Fruit fly (Drosophila melanogaster) whole organism, adult: Measurements from ENCODE around the gene fy.
A peak's percentile ranks its signal among the peaks of the same experiment; 100 is the strongest.

Source experiments
- CG11617 ChIP-seq: fragments of 200-800 bp; sonication (Bioruptor generic); optimal IDR thresholded peaks from 2 replicates; lab custom pipeline; 2017; ENCODE audit warnings: mild to moderate bottlenecking, missing biosample characterization, missing genetic modification reagents, missing genetic modification characterization
- CG12768 ChIP-seq: fragments of 200-800 bp; sonication (Bioruptor generic); optimal IDR thresholded peaks from 2 replicates; lab custom pipeline; 2017; ENCODE audit warnings: missing biosample characterization, missing genetic modification characterization, mild to moderate bottlenecking, moderate library complexity, missing genetic modification reagents
- CG14711 ChIP-seq: fragments of 200-800 bp; sonication (Bioruptor generic); optimal IDR thresholded peaks from 2 replicates; lab custom pipeline; 2018; ENCODE audit warnings: missing biosample characterization, mild to moderate bottlenecking, missing genetic modification characterization, moderate library complexity
- CG1620 ChIP-seq: fragments of 200-800 bp; sonication (Bioruptor generic); optimal IDR thresholded peaks from 2 replicates; lab custom pipeline; 2016; ENCODE audit warnings: missing biosample characterization, missing genetic modification characterization
- CG33017 ChIP-seq: fragments of 200-800 bp; sonication (Bioruptor generic); optimal IDR thresholded peaks from 2 replicates; lab custom pipeline; 2018; ENCODE audit warnings: missing biosample characterization, mild to moderate bottlenecking, missing genetic modification characterization, moderate library complexity
- CG5204 ChIP-seq: fragments of 200-800 bp; sonication (Bioruptor generic); optimal IDR thresholded peaks from 2 replicates; lab custom pipeline; 2016; ENCODE audit warnings: missing biosample characterization, missing genetic modification characterization
- CG7045 ChIP-seq: fragments of 200-800 bp; sonication (Bioruptor generic); optimal IDR thresholded peaks from 2 replicates; lab custom pipeline; 2017; ENCODE audit warnings: missing biosample characterization, mild to moderate bottlenecking, missing genetic modification characterization
- CG7101 ChIP-seq: fragments of 200-800 bp; sonication (Bioruptor generic); optimal IDR thresholded peaks from 2 replicates; lab custom pipeline; 2018; ENCODE audit warnings: missing biosample characterization, mild to moderate bottlenecking, missing genetic modification characterization, moderate library complexity
- Clk ChIP-seq: fragments of 200-800 bp; sonication (Bioruptor generic); optimal IDR thresholded peaks from 2 replicates; lab custom pipeline; 2017; ENCODE audit warnings: missing biosample characterization, missing genetic modification characterization
- Crg-1 ChIP-seq: fragments of 200-800 bp; sonication (Bioruptor generic); optimal IDR thresholded peaks from 2 replicates; lab custom pipeline; 2016; ENCODE audit warnings: missing biosample characterization, missing genetic modification characterization
- Hr96 ChIP-seq: fragments of 200-800 bp; sonication (Bioruptor generic); optimal IDR thresholded peaks from 2 replicates; lab custom pipeline; 2016; ENCODE audit warnings: missing biosample characterization, missing genetic modification characterization
- Mnt ChIP-seq: fragments of 200-800 bp; sonication (Bioruptor generic); optimal IDR thresholded peaks from 2 replicates; lab custom pipeline; 2016; ENCODE audit warnings: missing biosample characterization, mild to moderate bottlenecking, missing genetic modification characterization
- bab1 ChIP-seq: fragments of 200-800 bp; sonication (Bioruptor generic); optimal IDR thresholded peaks from 3 replicates; lab custom pipeline; 2019; ENCODE audit warnings: missing biosample characterization, mild to moderate bottlenecking, missing genetic modification characterization, moderate library complexity
- cic ChIP-seq: fragments of 200-800 bp; sonication (Bioruptor generic); optimal IDR thresholded peaks from 2 replicates; lab custom pipeline; 2017; ENCODE audit warnings: missing biosample characterization, mild to moderate bottlenecking, missing genetic modification characterization, moderate library complexity
- cnc ChIP-seq, 2 experiments: fragments of >200 bp; optimal IDR thresholded peaks; 2 replicates each; lab custom pipeline; 2017
- kay ChIP-seq: fragments of 200-800 bp; sonication (Bioruptor generic); peaks from one replicate; lab custom pipeline; 2016; ENCODE audit warnings: missing biosample characterization, missing genetic modification characterization, borderline replicate concordance
- ovo ChIP-seq: fragments of 200-800 bp; sonication (Bioruptor generic); optimal IDR thresholded peaks from 2 replicates; lab custom pipeline; 2016; ENCODE audit warnings: missing biosample characterization, missing genetic modification characterization
- pad ChIP-seq: fragments of 200-800 bp; sonication (Bioruptor generic); optimal IDR thresholded peaks from 3 replicates; lab custom pipeline; 2017; ENCODE audit warnings: missing biosample characterization, missing genetic modification characterization, mild to moderate bottlenecking, moderate library complexity, missing genetic modification reagents
- tj ChIP-seq: fragments of 200-800 bp; sonication (Bioruptor generic); optimal IDR thresholded peaks from 3 replicates; lab custom pipeline; 2017; ENCODE audit warnings: missing biosample characterization, mild to moderate bottlenecking, missing genetic modification characterization, moderate library complexity
- toe ChIP-seq: fragments of 200-800 bp; sonication (Bioruptor generic); optimal IDR thresholded peaks from 2 replicates; lab custom pipeline; 2016; ENCODE audit warnings: missing biosample characterization, missing genetic modification characterization

fy gene

dm6 chr2L:8362955-8363285, 40.2 kb downstream of the fy start:
- TF ChIP-seq CG12768 (GFP tag; lab: Kevin White, UChicago) (no peak), CG33017 (tag; lab: Kevin White, UChicago) (no peak), CG11617 (GFP tag; lab: Kevin White, UChicago) (peak; percentile 48), pad (GFP tag; lab: Kevin White, UChicago) (peak; percentile 6)

- TF ChIP-seq Clk (peak; percentile 54), Hr96 (GFP tag; lab: Kevin White, UChicago) (peak; percentile 85), CG7045 (peak; percentile 69), tj (GFP tag; lab: Kevin White, UChicago) (no peak), ovo (peak; percentile 24), bab1 (GFP tag; lab: Kevin White, UChicago) (peak; percentile 66), CG14711 (tag; lab: Kevin White, UChicago) (peak; percentile 60), Crg-1 (GFP tag; lab: Kevin White, UChicago) (peak; percentile 62), CG33017 (tag; lab: Kevin White, UChicago) (peak; percentile 39), pad (GFP tag; lab: Kevin White, UChicago) (peak; percentile 54), CG5204 (peak; percentile 65), kay (GFP tag; lab: Kevin White, UChicago) (peak; percentile 72), CG11617 (GFP tag; lab: Kevin White, UChicago) (peak; percentile 81), CG7101 (peak; percentile 79), CG1620 (GFP tag; lab: Kevin White, UChicago) (peak; percentile 64), CG12768 (GFP tag; lab: Kevin White, UChicago) (peak; percentile 73), cic (GFP tag; lab: Kevin White, UChicago) (peak; percentile 76), cnc (optimal IDR thresholded peaks at IDR 0.05; lab: Kevin White, UChicago) (no peak), toe (GFP tag; lab: Kevin White, UChicago) (peak; percentile 69), Mnt (GFP tag; lab: Kevin White, UChicago) (peak; percentile 82)
Observed at dm6 chr2L:8362273-8362954, 40.7 kb downstream of the fy start, which contains the start of gene CG7627. Gene CG7627 (minus strand): TSS chr2L:8362469.

DNA sequence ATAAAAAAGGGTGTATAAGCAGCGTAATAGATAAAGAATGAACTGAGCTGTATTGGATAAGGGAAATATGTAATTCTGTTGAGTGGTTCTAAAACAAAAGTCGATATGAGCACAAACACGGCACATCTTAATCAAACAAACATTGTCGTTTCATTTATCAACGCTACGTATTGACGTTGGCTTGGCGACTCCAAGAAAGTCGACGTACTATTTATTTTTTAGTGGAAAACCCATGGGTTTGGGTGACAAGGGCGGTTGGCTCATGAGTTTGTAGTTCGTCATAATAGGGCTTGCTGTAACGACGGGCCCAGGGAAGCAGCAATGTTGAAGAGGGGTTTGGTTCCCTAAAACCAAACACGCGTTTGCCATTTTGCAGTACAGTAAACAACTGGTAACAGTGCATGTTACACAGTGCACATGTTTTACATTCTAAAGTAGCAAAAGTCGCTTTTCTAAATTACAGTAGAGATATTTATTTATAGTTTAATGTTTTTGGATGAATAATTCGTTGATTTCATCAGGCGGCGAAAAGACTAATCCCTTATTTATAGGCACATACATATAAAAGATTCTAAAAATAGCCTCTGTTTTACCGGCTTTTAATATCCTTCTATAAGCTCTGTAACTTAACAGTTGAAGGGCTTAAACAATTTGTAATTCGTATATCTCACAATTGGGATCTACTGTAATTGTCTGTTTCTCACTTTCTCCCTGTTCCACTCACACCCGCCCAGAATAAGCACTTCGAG, 41.7 kb downstream of the fy start:
- TF ChIP-seq CG12768 (GFP tag; lab: Kevin White, UChicago) = peak; percentile 12
- peak; percentile 3 for TF ChIP-seq Hr96 (GFP tag; lab: Kevin White, UChicago)
- TF ChIP-seq CG33017 (tag; lab: Kevin White, UChicago) = peak; percentile 34
- peak; percentile 49 for TF ChIP-seq CG5204
- no peak for TF ChIP-seq cnc (optimal IDR thresholded peaks at IDR 0.05; lab: Kevin White, UChicago)
- TF ChIP-seq kay (GFP tag; lab: Kevin White, UChicago) = no peak
- TF ChIP-seq CG7101 = peak; percentile 64
- TF ChIP-seq pad (GFP tag; lab: Kevin White, UChicago) = peak; percentile 75
- TF ChIP-seq CG7045 = peak; percentile 21
- TF ChIP-seq CG14711 (tag; lab: Kevin White, UChicago) = peak; percentile 9
- peak; percentile 40 for TF ChIP-seq toe (GFP tag; lab: Kevin White, UChicago)
- peak; percentile 34 for TF ChIP-seq tj (GFP tag; lab: Kevin White, UChicago)
- peak; percentile 87 for TF ChIP-seq bab1 (GFP tag; lab: Kevin White, UChicago)
- no peak for TF ChIP-seq CG1620 (GFP tag; lab: Kevin White, UChicago)
- peak; percentile 9 for TF ChIP-seq ovo
- TF ChIP-seq Crg-1 (GFP tag; lab: Kevin White, UChicago) = peak; percentile 54
- TF ChIP-seq Clk = no peak
- peak; percentile 9 for TF ChIP-seq cic (GFP tag; lab: Kevin White, UChicago)
- TF ChIP-seq CG11617 (GFP tag; lab: Kevin White, UChicago) = peak; percentile 68
- TF ChIP-seq Mnt (GFP tag; lab: Kevin White, UChicago) = peak; percentile 67

dm6 chr2L:8355419-8355818, 47.7 kb downstream of the fy start:
- TF ChIP-seq CG33017 (tag; lab: Kevin White, UChicago) (no peak), kay (GFP tag; lab: Kevin White, UChicago) (peak; percentile 38)

DNA sequence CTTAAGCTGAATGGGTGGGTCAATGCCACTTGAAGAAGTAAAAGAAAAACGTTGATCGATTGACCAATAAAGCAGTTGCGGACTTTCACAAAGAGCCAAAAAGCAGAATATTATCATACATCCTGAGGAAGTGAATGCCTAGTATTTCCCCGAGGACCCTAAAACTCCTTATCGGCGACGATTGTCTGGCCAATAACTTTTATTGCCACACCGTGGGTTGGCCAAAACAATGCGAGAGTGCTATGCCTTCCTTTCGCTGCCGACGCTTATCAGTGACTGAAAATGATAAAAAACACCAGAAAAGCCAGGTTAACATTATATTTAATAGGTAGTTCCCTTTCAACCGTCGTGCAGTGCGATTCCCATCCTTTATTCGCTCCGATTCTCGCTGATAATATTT, 51.2 kb downstream of the fy start, which contains the start of gene Mur29B:
Gene Mur29B, plus strand, starts transcription at position 324 of the 400 bp plus-strand sequence.
- TF ChIP-seq CG12768 (GFP tag; lab: Kevin White, UChicago) (no peak), kay (GFP tag; lab: Kevin White, UChicago) (peak; percentile 65)
